Fruit fly (Drosophila melanogaster): ENCODE measurements around the gene CG32944.
A peak's percentile ranks its signal among the peaks of the same experiment; 100 is the strongest.

CG32944 gene

dm6 chr3R:4360668-4361110 lies 58.7 kb downstream of the CG32944 start:
- TF ChIP-seq Dll (optimal IDR thresholded peaks at IDR 0.05): peak; percentile 50
- peak in 1 of 2 experiments; percentile 43 for TF ChIP-seq EcR (GFP tag; optimal IDR thresholded peaks at IDR 0.05)
- TF ChIP-seq pan (optimal IDR thresholded peaks at IDR 0.05): no peak

DNA sequence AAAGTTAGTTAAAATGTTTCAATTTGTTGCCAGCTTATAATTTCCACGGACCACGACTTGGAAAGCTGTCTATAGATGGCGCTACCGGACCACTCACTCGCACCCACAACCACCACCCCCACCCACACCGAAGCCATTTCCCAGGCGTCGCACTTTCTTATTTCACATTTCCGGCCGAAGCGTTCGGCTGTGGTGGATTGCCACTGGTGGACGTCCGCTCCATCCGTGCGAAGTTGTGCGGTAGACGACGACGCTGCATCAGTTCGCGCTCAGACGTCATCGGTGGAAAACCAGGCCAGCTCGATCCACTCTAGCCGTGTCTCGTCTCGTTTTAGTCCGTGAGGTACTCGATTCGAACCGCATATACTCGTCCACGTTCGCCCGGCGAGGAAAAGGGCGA lies 59.8 kb downstream of the CG32944 start, which contains the start of gene CG1090:
Gene CG1090, plus strand, starts transcription at position 259 of the 400 bp plus-strand sequence.
- TF ChIP-seq EcR (GFP tag; optimal IDR thresholded peaks at IDR 0.05): no peak
- no peak for TF ChIP-seq Dll (optimal IDR thresholded peaks at IDR 0.05)
